Fruit fly (Drosophila melanogaster) whole organism, wandering third instar larva: ENCODE data around the gene U4-U6-60K.

Source experiments
- Abd-B ChIP-seq: fragments of >200 bp; optimal IDR thresholded peaks from 2 replicates; lab custom pipeline; 2017; ENCODE audit warnings: missing biosample characterization, missing genetic modification characterization
- CG32264 ChIP-seq: fragments of 200-800 bp; sonication (Bioruptor generic); optimal IDR thresholded peaks from 2 replicates; lab custom pipeline; 2016; ENCODE audit warnings: missing biosample characterization, missing genetic modification characterization
- CrebA ChIP-seq: fragments of 200-800 bp; sonication (Bioruptor generic); optimal IDR thresholded peaks from 2 replicates; lab custom pipeline; 2016; ENCODE audit warnings: missing biosample characterization, mild to moderate bottlenecking, missing genetic modification characterization, borderline replicate concordance
- Dif ChIP-seq: fragments of 200-275, 200-300 bp; sonication (Bioruptor generic); optimal IDR thresholded peaks from 2 replicates; lab custom pipeline; 2018; ENCODE audit warnings: missing biosample characterization, missing genetic modification characterization; ENCODE audit not compliant: partially characterized antibody
- HLH106 ChIP-seq: fragments of 200-800 bp; optimal IDR thresholded peaks from 3 replicates; lab custom pipeline; 2019; ENCODE audit warnings: missing biosample characterization, mild to moderate bottlenecking, missing genetic modification characterization, moderate library complexity
- Hnf4 ChIP-seq: fragments of 200-800 bp; sonication (Bioruptor generic); optimal IDR thresholded peaks from 2 replicates; lab custom pipeline; 2016; ENCODE audit warnings: missing biosample characterization, mild to moderate bottlenecking, missing genetic modification characterization
- Hr83 ChIP-seq: fragments of 200-300 bp; sonication (Bioruptor generic); optimal IDR thresholded peaks from 2 replicates; lab custom pipeline; 2016; ENCODE audit warnings: missing biosample characterization, mild to moderate bottlenecking, missing genetic modification characterization, moderate library complexity; ENCODE audit not compliant: poor library complexity, severe bottlenecking
- Jra ChIP-seq: sonication (Bioruptor generic); optimal IDR thresholded peaks from 2 replicates; lab custom pipeline; 2016; ENCODE audit warnings: missing biosample characterization, missing genetic modification characterization
- Mio ChIP-seq: sonication (Bioruptor generic); optimal IDR thresholded peaks from 2 replicates; lab custom pipeline; 2016; ENCODE audit warnings: missing biosample characterization, missing genetic modification characterization
- Myc ChIP-seq: fragments of >200 bp; optimal IDR thresholded peaks from 2 replicates; lab custom pipeline; 2017
- N ChIP-seq: fragments of >200 bp; optimal IDR thresholded peaks from 2 replicates; lab custom pipeline; 2018; ENCODE audit warnings: missing biosample characterization, missing external identifiers, missing genetic modification characterization
- OdsH ChIP-seq: fragments of 200-800 bp; sonication (Bioruptor generic); optimal IDR thresholded peaks from 2 replicates; lab custom pipeline; 2016; ENCODE audit warnings: missing biosample characterization, mild to moderate bottlenecking, missing genetic modification characterization
- Rel ChIP-seq, 2 experiments: fragments of 200-800 bp; sonication (Bioruptor generic) in 1 of 2; optimal IDR thresholded peaks; 2 replicates in 1 of 2; 3 replicates in 1 of 2; lab custom pipeline; 2016 to 2019; ENCODE audit warnings: mild to moderate bottlenecking in 2 of 2, missing biosample characterization in 2 of 2, missing genetic modification characterization in 2 of 2, moderate library complexity in 1 of 2
- Sp1 ChIP-seq: fragments of 200-800 bp; sonication (Bioruptor generic); optimal IDR thresholded peaks from 3 replicates; lab custom pipeline; 2019; ENCODE audit warnings: missing biosample characterization, mild to moderate bottlenecking, missing genetic modification characterization, moderate library complexity
- Vsx2 ChIP-seq: fragments of 200-300, 225-300 bp; sonication (Bioruptor generic); optimal IDR thresholded peaks from 2 replicates; lab custom pipeline; 2018; ENCODE audit warnings: missing biosample characterization, missing genetic modification characterization; ENCODE audit not compliant: partially characterized antibody
- br ChIP-seq: fragments of 200-800 bp; sonication (Bioruptor generic); optimal IDR thresholded peaks from 2 replicates; lab custom pipeline; 2016; ENCODE audit warnings: missing biosample characterization, missing genetic modification characterization
- dl ChIP-seq, 2 experiments: fragments of 175-275, 200-275 bp in 1 of 2; fragments of 200-275 bp in 1 of 2; sonication (Bioruptor generic); optimal IDR thresholded peaks; lab custom pipeline; 2018; ENCODE audit warnings: mild to moderate bottlenecking in 2 of 2, missing biosample characterization in 2 of 2, missing genetic modification characterization in 2 of 2, moderate library complexity in 2 of 2; ENCODE audit not compliant: partially characterized antibody in 2 of 2, insufficient read depth in 1 of 2
- dmrt93B ChIP-seq: fragments of 200-800 bp; sonication (Bioruptor generic); optimal IDR thresholded peaks from 2 replicates; lab custom pipeline; 2018; ENCODE audit warnings: missing biosample characterization, mild to moderate bottlenecking, missing genetic modification characterization
- dsf ChIP-seq: sonication (Bioruptor generic); optimal IDR thresholded peaks from 2 replicates; lab custom pipeline; 2016; ENCODE audit warnings: missing biosample characterization, missing genetic modification characterization, borderline replicate concordance
- ey ChIP-seq: fragments of 200-800 bp; sonication (Bioruptor generic); optimal IDR thresholded peaks from 2 replicates; lab custom pipeline; 2016; ENCODE audit warnings: missing biosample characterization, missing genetic modification characterization
- foxo ChIP-seq, 2 experiments: fragments of 200-800 bp; sonication (Bioruptor generic); optimal IDR thresholded peaks; 2 replicates in 1 of 2; 3 replicates in 1 of 2; lab custom pipeline; 2016 to 2017; ENCODE audit warnings: missing biosample characterization in 2 of 2, missing genetic modification characterization in 2 of 2
- fru ChIP-seq: fragments of 200-800 bp; sonication (Bioruptor generic); optimal IDR thresholded peaks from 3 replicates; lab custom pipeline; 2016; ENCODE audit warnings: missing biosample characterization, mild to moderate bottlenecking, missing genetic modification characterization
- h ChIP-seq: fragments of 200-800 bp; sonication (Bioruptor generic); optimal IDR thresholded peaks from 3 replicates; lab custom pipeline; 2016; ENCODE audit warnings: missing biosample characterization, mild to moderate bottlenecking, missing genetic modification characterization
- jim ChIP-seq: fragments of 175-275, 200-325 bp; sonication (Bioruptor generic); optimal IDR thresholded peaks from 2 replicates; lab custom pipeline; 2016; ENCODE audit warnings: missing biosample characterization, mild to moderate bottlenecking, missing genetic modification characterization
- lola ChIP-seq: fragments of >200 bp; optimal IDR thresholded peaks from 2 replicates; lab custom pipeline; 2017; ENCODE audit warnings: missing biosample characterization, missing genetic modification characterization
- pan ChIP-seq: fragments of >200 bp; optimal IDR thresholded peaks from 2 replicates; lab custom pipeline; 2017
- psq ChIP-seq: fragments of 200-800 bp; sonication (Bioruptor generic); optimal IDR thresholded peaks from 3 replicates; lab custom pipeline; 2017; ENCODE audit warnings: missing biosample characterization, mild to moderate bottlenecking, missing genetic modification characterization, moderate library complexity
- rgr ChIP-seq: fragments of 200-800 bp; sonication (Bioruptor generic); optimal IDR thresholded peaks from 3 replicates; lab custom pipeline; 2016; ENCODE audit warnings: missing biosample characterization, mild to moderate bottlenecking, missing genetic modification characterization
- sage ChIP-seq: fragments of 200-800 bp; sonication (Bioruptor generic); optimal IDR thresholded peaks from 2 replicates; lab custom pipeline; 2016; ENCODE audit warnings: missing biosample characterization, mild to moderate bottlenecking, missing genetic modification characterization
- sv ChIP-seq: fragments of 200-800 bp; sonication (Bioruptor generic); optimal IDR thresholded peaks from 3 replicates; lab custom pipeline; 2016; ENCODE audit warnings: missing biosample characterization, missing genetic modification characterization
- tai ChIP-seq: sonication (Bioruptor generic); optimal IDR thresholded peaks from 2 replicates; lab custom pipeline; 2016; ENCODE audit warnings: missing biosample characterization, missing genetic modification characterization
- woc ChIP-seq: sonication (Bioruptor generic); optimal IDR thresholded peaks from 2 replicates; lab custom pipeline; 2016; ENCODE audit warnings: missing biosample characterization, mild to moderate bottlenecking, missing genetic modification characterization

Gene U4-U6-60K

dm6 chr3L:17504538-17504937 lies 9.2 kb downstream of the U4-U6-60K start:
- TF ChIP-seq Jra (no peak), OdsH (no peak), CrebA (no peak), sv (no peak), tai (GFP tag; lab: Kevin White, UChicago) (no peak), dl (GFP tag; optimal IDR thresholded peaks at IDR 0.05; lab: Kevin White, UChicago; ENCODE audit: insufficient read depth in 1 of 2, partially characterized antibody in 2 of 2) (no peak), pan (no peak), psq (no peak), foxo (GFP tag; optimal IDR thresholded peaks at IDR 0.05; lab: Kevin White, UChicago) (no peak), Sp1 (GFP tag; lab: Kevin White, UChicago) (no peak), Myc (lab: Kevin White, UChicago) (no peak), dmrt93B (GFP tag; lab: Kevin White, UChicago) (no peak), br (no peak), Rel (GFP tag; optimal IDR thresholded peaks at IDR 0.05; lab: Kevin White, UChicago) (no peak), Rel (tag; optimal IDR thresholded peaks at IDR 0.05; lab: Kevin White, UChicago) (no peak), rgr (GFP tag; lab: Kevin White, UChicago) (no peak), N (GFP tag; lab: Kevin White, UChicago) (no peak), HLH106 (tag; lab: Kevin White, UChicago) (no peak), Vsx2 (GFP tag; lab: Kevin White, UChicago) (no peak), sage (GFP tag; lab: Kevin White, UChicago) (no peak), h (no peak)

DNA sequence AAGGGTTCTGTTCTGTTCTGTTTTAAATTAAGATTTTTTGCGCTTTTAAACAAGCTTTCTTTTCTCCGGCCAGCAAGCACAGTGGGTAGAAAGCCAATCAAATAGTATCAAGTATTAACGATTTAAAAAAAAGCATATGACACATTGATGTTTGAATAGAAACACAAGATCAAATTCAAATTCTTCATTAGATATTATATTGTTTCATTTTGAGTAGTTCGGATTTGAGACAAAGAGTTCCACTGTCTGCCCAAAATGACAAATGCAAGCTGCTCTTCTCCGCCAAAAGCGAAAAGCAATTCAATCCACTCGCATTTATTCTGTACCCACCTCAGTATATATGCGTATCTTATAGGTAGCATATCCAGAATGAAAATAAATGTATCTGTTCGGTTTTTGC lies 11.5 kb downstream of the U4-U6-60K start:
- peak; percentile 81 for TF ChIP-seq rgr (GFP tag; lab: Kevin White, UChicago)
- peak; percentile 79 for TF ChIP-seq ey (GFP tag; lab: Kevin White, UChicago)
- peak; percentile 62 for TF ChIP-seq Hnf4
- TF ChIP-seq Mio (GFP tag; lab: Kevin White, UChicago) = no peak
- no peak for TF ChIP-seq Dif (GFP tag; lab: Kevin White, UChicago)
- peak; percentile 74 for TF ChIP-seq Sp1 (GFP tag; lab: Kevin White, UChicago)
- TF ChIP-seq sage (GFP tag; lab: Kevin White, UChicago) = peak; percentile 49
- peak; percentile 85 for TF ChIP-seq fru
- peak; percentile 78 for TF ChIP-seq HLH106 (tag; lab: Kevin White, UChicago)
- peak; percentile 81 for TF ChIP-seq woc (GFP tag; lab: Kevin White, UChicago)
- TF ChIP-seq h = peak; percentile 85
- TF ChIP-seq dmrt93B (GFP tag; lab: Kevin White, UChicago) = peak; percentile 26
- peak; percentile 33 for TF ChIP-seq Hr83
- no peak for TF ChIP-seq jim
- peak; percentile 78 for TF ChIP-seq OdsH
- peak; percentile 20 to 82 for TF ChIP-seq foxo (GFP tag; optimal IDR thresholded peaks at IDR 0.05; lab: Kevin White, UChicago)
- peak; percentile 82 for TF ChIP-seq br
- TF ChIP-seq psq = peak; percentile 70
- TF ChIP-seq Abd-B (GFP tag; lab: Kevin White, UChicago) = no peak
- TF ChIP-seq dsf (GFP tag; lab: Kevin White, UChicago) = no peak
- peak; percentile 43 for TF ChIP-seq Jra
- TF ChIP-seq dl (GFP tag; optimal IDR thresholded peaks at IDR 0.05; lab: Kevin White, UChicago; ENCODE audit: insufficient read depth in 1 of 2, partially characterized antibody in 2 of 2) = no peak
- TF ChIP-seq N (GFP tag; lab: Kevin White, UChicago) = no peak
- TF ChIP-seq CG32264 (GFP tag; lab: Kevin White, UChicago) = peak; percentile 65
- peak; percentile 51 for TF ChIP-seq tai (GFP tag; lab: Kevin White, UChicago)
- TF ChIP-seq Rel (GFP tag; optimal IDR thresholded peaks at IDR 0.05; lab: Kevin White, UChicago) = peak; percentile 62
- TF ChIP-seq Rel (tag; optimal IDR thresholded peaks at IDR 0.05; lab: Kevin White, UChicago) = no peak
- TF ChIP-seq lola = no peak
- TF ChIP-seq, all 38 proteins: peak for 19

DNA sequence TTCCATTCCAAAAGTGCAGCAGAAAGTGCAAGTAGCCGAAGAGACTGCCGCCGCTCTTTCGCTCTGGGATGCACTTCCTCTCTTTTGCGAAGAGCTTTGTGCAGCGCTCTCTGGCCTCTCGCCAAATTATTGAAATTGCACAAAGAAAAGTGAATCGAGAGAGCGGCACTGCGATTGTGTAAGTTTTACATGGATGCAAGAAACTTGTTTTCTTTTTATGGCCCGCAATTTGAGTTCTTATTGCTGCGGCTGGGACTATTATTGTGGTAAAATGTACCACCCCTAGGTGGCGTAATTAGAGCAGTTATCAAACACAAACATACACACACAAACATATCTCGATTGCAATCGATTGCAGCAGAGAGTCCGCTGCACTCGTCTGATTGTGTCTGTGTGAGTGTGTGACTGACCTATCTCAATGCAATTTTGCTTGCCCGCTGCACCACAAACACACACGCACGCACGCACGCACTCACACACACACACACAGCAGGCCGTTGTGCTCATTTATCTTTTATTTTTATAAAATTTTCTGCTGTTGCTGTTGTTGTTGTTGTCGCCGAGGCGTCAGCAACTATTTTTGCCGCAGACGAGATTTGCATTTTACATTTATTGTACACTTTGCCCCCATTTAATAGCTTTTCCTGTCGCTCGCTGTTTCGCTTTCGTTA lies 13.3 kb downstream of the U4-U6-60K start:
- TF ChIP-seq OdsH (no peak), N (GFP tag; lab: Kevin White, UChicago) (no peak), Dif (GFP tag; lab: Kevin White, UChicago) (peak; percentile 58)
